Fruit fly (Drosophila melanogaster): ENCODE measurements around the gene CG3769.

DNA sequence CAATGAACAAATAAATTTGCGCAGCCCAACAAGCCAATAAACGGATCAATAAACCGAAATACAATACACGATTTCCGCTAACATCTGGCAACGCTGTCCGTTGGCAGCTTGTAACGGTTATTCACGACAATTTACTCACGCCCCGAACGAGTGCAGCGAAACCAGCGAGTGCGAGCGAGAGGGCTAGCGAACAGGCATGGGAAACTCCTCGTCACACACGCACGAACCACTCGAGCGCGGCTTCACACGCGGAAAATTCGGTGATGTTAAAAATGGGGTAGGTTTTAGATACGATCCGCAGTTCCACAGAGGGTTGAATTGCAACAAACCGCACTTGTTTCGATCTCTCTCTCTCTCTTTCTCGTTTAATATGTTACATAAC is 24.9 kb downstream of the CG3769 start:
- no peak for TF ChIP-seq cic (GFP tag; optimal IDR thresholded peaks at IDR 0.05)
- TF ChIP-seq pad (GFP tag; optimal IDR thresholded peaks at IDR 0.05), result no peak
- no peak for TF ChIP-seq Mnt (GFP tag; optimal IDR thresholded peaks at IDR 0.05)
- TF ChIP-seq kay (GFP tag; ENCODE audit: borderline replicate concordance), result no peak
- no peak for TF ChIP-seq CG14711 (tag; optimal IDR thresholded peaks at IDR 0.05)
- no peak for TF ChIP-seq tj (GFP tag; optimal IDR thresholded peaks at IDR 0.05)
- TF ChIP-seq Hr96 (GFP tag; optimal IDR thresholded peaks at IDR 0.05), result no peak

Measured in whole organism, adult.